Worm (Caenorhabditis elegans) whole organism, L1 larva: Measurements from ENCODE around the gene rpl-36.A.

Experiments used
- F16B12.6 ChIP-seq: fragments of 150-350 bp; optimal IDR thresholded peaks from 2 replicates; lab custom pipeline; 2014; ENCODE audit warnings: missing biosample characterization, missing genetic modification characterization
- aha-1 ChIP-seq: fragments of 150-350 bp; optimal IDR thresholded peaks from 2 replicates; lab custom pipeline; 2014; ENCODE audit warnings: missing biosample characterization, missing genetic modification characterization
- aly-2 ChIP-seq: fragments of 150-350 bp; optimal IDR thresholded peaks from 2 replicates; lab custom pipeline; 2014; ENCODE audit warnings: missing biosample characterization, missing genetic modification characterization
- ceh-63 ChIP-seq: fragments of 200-800 bp; sonication (Bioruptor generic); optimal IDR thresholded peaks from 2 replicates; lab custom pipeline; 2018; ENCODE audit warnings: mild to moderate bottlenecking, missing genetic modification characterization, missing compliant biosample characterization
- ceh-8 ChIP-seq: fragments of 200-800 bp; sonication (Bioruptor generic); optimal IDR thresholded peaks from 2 replicates; lab custom pipeline; 2018; ENCODE audit warnings: mild to moderate bottlenecking, missing genetic modification characterization, moderate library complexity, missing compliant biosample characterization
- ceh-82 ChIP-seq, 3 experiments: fragments of 150-350 bp in 1 of 3; sonication (generic microtip) in 2 of 3; optimal IDR thresholded peaks; 2 replicates each; lab custom pipeline; 2014 to 2017; ENCODE audit warnings: missing biosample characterization in 3 of 3, missing genetic modification characterization in 3 of 3
- dpl-1 ChIP-seq, 3 experiments: fragments of 150-350 bp in 2 of 3; sonication (generic microtip) in 1 of 3; optimal IDR thresholded peaks; 2 replicates each; lab custom pipeline; 2014 to 2017; ENCODE audit warnings: missing biosample characterization in 3 of 3, missing genetic modification characterization in 3 of 3, missing genetic modification reagents in 3 of 3
- dsc-1 ChIP-seq: sonication (generic microtip); optimal IDR thresholded peaks from 2 replicates; lab custom pipeline; 2016; ENCODE audit warnings: mild to moderate bottlenecking, missing genetic modification characterization, missing compliant biosample characterization
- efl-1 ChIP-seq, 4 experiments: fragments of 150-350 bp; optimal IDR thresholded peaks in 3 of 4; peaks in 1 of 4; 1 replicate in 1 of 4; 2 replicates in 3 of 4; lab custom pipeline; 2014; ENCODE audit warnings: missing biosample characterization in 2 of 4, missing genetic modification characterization in 2 of 4, missing genetic modification reagents in 2 of 4
- efl-3 ChIP-seq: fragments of 200-800 bp; sonication (Bioruptor generic); optimal IDR thresholded peaks from 2 replicates; lab custom pipeline; 2018; ENCODE audit warnings: mild to moderate bottlenecking, missing genetic modification characterization, missing compliant biosample characterization
- egl-13 ChIP-seq: sonication (generic microtip); optimal IDR thresholded peaks from 2 replicates; lab custom pipeline; 2016; ENCODE audit warnings: missing genotype, missing genetic modification reagents, missing genetic modification characterization, missing compliant biosample characterization
- fkh-10 ChIP-seq: sonication (generic microtip); optimal IDR thresholded peaks from 2 replicates; lab custom pipeline; 2017; ENCODE audit warnings: missing biosample characterization, missing genetic modification reagents, missing genetic modification characterization
- irx-1 ChIP-seq: sonication (generic microtip); optimal IDR thresholded peaks from 2 replicates; lab custom pipeline; 2016; ENCODE audit warnings: missing genetic modification characterization, missing compliant biosample characterization
- isw-1 ChIP-seq: fragments of 200-800 bp; sonication (Bioruptor generic); IDR thresholded peaks from 2 replicates; pipeline ENCODE4 v1.3.6; 2022; ENCODE audit warnings: missing genetic modification characterization, missing compliant biosample characterization
- jun-1 ChIP-seq: fragments of 150-350 bp; optimal IDR thresholded peaks from 2 replicates; lab custom pipeline; 2014; ENCODE audit warnings: missing biosample characterization, missing genetic modification reagents, missing genetic modification characterization
- lin-13 ChIP-seq: fragments of 150-350 bp; optimal IDR thresholded peaks from 2 replicates; lab custom pipeline; 2014; ENCODE audit warnings: missing biosample characterization, missing genetic modification reagents, missing genetic modification characterization
- lin-14 ChIP-seq: fragments of 200-800 bp; sonication (Bioruptor generic); optimal IDR thresholded peaks from 2 replicates; lab custom pipeline; 2018; ENCODE audit warnings: mild to moderate bottlenecking, missing genetic modification characterization, moderate library complexity, missing compliant biosample characterization
- lin-35 ChIP-seq, 2 experiments: fragments of 150-350 bp; optimal IDR thresholded peaks; 2 replicates each; lab custom pipeline; 2014; ENCODE audit warnings: missing biosample characterization in 2 of 2, missing genetic modification characterization in 2 of 2, missing genetic modification reagents in 2 of 2
- lir-3 ChIP-seq: sonication (generic microtip); optimal IDR thresholded peaks from 2 replicates; lab custom pipeline; 2016; ENCODE audit warnings: mild to moderate bottlenecking, missing genetic modification characterization, moderate library complexity, missing compliant biosample characterization; ENCODE audit not compliant: poor library complexity
- lsy-2 ChIP-seq, 2 experiments: fragments of 150-350 bp; optimal IDR thresholded peaks; 2 replicates each; lab custom pipeline; 2014; ENCODE audit warnings: missing biosample characterization in 2 of 2, missing genetic modification characterization in 2 of 2
- mep-1 ChIP-seq: fragments of 150-350 bp; optimal IDR thresholded peaks from 2 replicates; lab custom pipeline; 2014; ENCODE audit warnings: missing biosample characterization, missing genetic modification characterization
- nhr-12 ChIP-seq: sonication (generic microtip); optimal IDR thresholded peaks from 2 replicates; lab custom pipeline; 2017; ENCODE audit warnings: missing biosample characterization, missing genetic modification characterization
- nhr-47 ChIP-seq: sonication (generic microtip); optimal IDR thresholded peaks from 2 replicates; lab custom pipeline; 2016; ENCODE audit warnings: mild to moderate bottlenecking, missing genetic modification characterization, moderate library complexity, missing compliant biosample characterization
- nhr-84 ChIP-seq: sonication (generic microtip); optimal IDR thresholded peaks from 2 replicates; lab custom pipeline; 2017; ENCODE audit warnings: missing biosample characterization, missing genetic modification characterization
- nhr-85 ChIP-seq: sonication (generic microtip); peaks from one replicate; lab custom pipeline; 2016; ENCODE audit warnings: missing genetic modification characterization, inconsistent platforms, missing compliant biosample characterization
- nhr-90 ChIP-seq: sonication (generic microtip); optimal IDR thresholded peaks from 2 replicates; lab custom pipeline; 2016; ENCODE audit warnings: mild to moderate bottlenecking, missing genetic modification characterization, missing compliant biosample characterization; ENCODE audit not compliant: poor library complexity
- pag-3 ChIP-seq: sonication (generic microtip); optimal IDR thresholded peaks from 2 replicates; lab custom pipeline; 2017; ENCODE audit warnings: missing genetic modification characterization, mild to moderate bottlenecking, missing compliant biosample characterization, antibody characterized with exemption, borderline replicate concordance; ENCODE audit not compliant: insufficient read depth
- pax-3 ChIP-seq: fragments of 200-800 bp; sonication (Bioruptor generic); optimal IDR thresholded peaks from 2 replicates; lab custom pipeline; 2018; ENCODE audit warnings: mild to moderate bottlenecking, missing genetic modification characterization, moderate library complexity, missing compliant biosample characterization
- rnt-1 ChIP-seq: sonication (generic microtip); optimal IDR thresholded peaks from 2 replicates; lab custom pipeline; 2016; ENCODE audit warnings: mild to moderate bottlenecking, missing genetic modification characterization, moderate library complexity, missing compliant biosample characterization
- snpc-4 ChIP-seq: fragments of 150-350 bp; optimal IDR thresholded peaks from 2 replicates; lab custom pipeline; 2014; ENCODE audit warnings: missing biosample characterization, missing genetic modification characterization
- sup-37 ChIP-seq: fragments of 200-800 bp; sonication (Bioruptor generic); optimal IDR thresholded peaks from 2 replicates; lab custom pipeline; 2018; ENCODE audit warnings: mild to moderate bottlenecking, missing genetic modification characterization, missing compliant biosample characterization
- unc-130 ChIP-seq: fragments of 150-350 bp; optimal IDR thresholded peaks from 2 replicates; lab custom pipeline; 2017; ENCODE audit warnings: missing biosample characterization, missing genetic modification characterization, inconsistent platforms
- unc-62 ChIP-seq: fragments of 150-350 bp; optimal IDR thresholded peaks from 2 replicates; lab custom pipeline; 2014; ENCODE audit warnings: missing biosample characterization, missing genetic modification reagents, missing genetic modification characterization
- unc-86 ChIP-seq: sonication (generic microtip); optimal IDR thresholded peaks from 2 replicates; lab custom pipeline; 2016; ENCODE audit warnings: missing genetic modification characterization, missing compliant biosample characterization
- vab-15 ChIP-seq: sonication (generic microtip); optimal IDR thresholded peaks from 2 replicates; lab custom pipeline; 2017; ENCODE audit warnings: missing genotype, mild to moderate bottlenecking, missing genetic modification characterization, missing compliant biosample characterization
- xbp-1 ChIP-seq: sonication (generic microtip); optimal IDR thresholded peaks from 2 replicates; lab custom pipeline; 2016; ENCODE audit warnings: missing genetic modification characterization, missing compliant biosample characterization
- ztf-4 ChIP-seq: fragments of 150-350 bp; optimal IDR thresholded peaks from 2 replicates; lab custom pipeline; 2014; ENCODE audit warnings: missing biosample characterization, missing genetic modification characterization

Gene rpl-36.A

ce11 chrII:11105981-11106711, 9.1 kb upstream of the rpl-36.A start, which contains the start of gene nasp-1:
nasp-1 (plus strand) TSS chrII:11106612.
- peak; percentile 72 to 92 for TF ChIP-seq efl-1 (optimal IDR thresholded peaks at IDR 0.05; lab: Kevin White, UChicago)
- peak; percentile 72 to 96 for TF ChIP-seq efl-1 (GFP tag; optimal IDR thresholded peaks at IDR 0.05 in 1 of 2; lab: Kevin White, UChicago)
- TF ChIP-seq nhr-90 (tag; lab: Kevin White, UChicago): peak; percentile 6
- no peak for TF ChIP-seq ceh-8 (GFP tag; lab: Kevin White, UChicago)
- TF ChIP-seq lin-35 (GFP tag; optimal IDR thresholded peaks at IDR 0.05; lab: Kevin White, UChicago): peak; percentile 54 to 80
- peak; percentile 54 to 86 for TF ChIP-seq lsy-2 (tag; optimal IDR thresholded peaks at IDR 0.05; lab: Kevin White, UChicago)
- peak; percentile 57 for TF ChIP-seq F16B12.6 (tag; lab: Kevin White, UChicago)
- peak; percentile 46 to 76 (median 71) for TF ChIP-seq dpl-1 (GFP tag; optimal IDR thresholded peaks at IDR 0.05; lab: Kevin White, UChicago)
- peak; percentile 47 for TF ChIP-seq nhr-85
- no peak for TF ChIP-seq egl-13 (tag; lab: Kevin White, UChicago)
- no peak for TF ChIP-seq unc-86

ce11 chrII:11104162-11104561, 7.2 kb upstream of the rpl-36.A start, which contains the start of gene C09H10.9:
C09H10.9 (plus strand) TSS chrII:11104462.
- no peak for TF ChIP-seq nhr-12 (tag; lab: Kevin White, UChicago)
- no peak for TF ChIP-seq unc-62
- no peak for TF ChIP-seq mep-1
- TF ChIP-seq efl-3 (GFP tag; lab: Kevin White, UChicago): no peak
- TF ChIP-seq nhr-90 (tag; lab: Kevin White, UChicago): no peak
- TF ChIP-seq pax-3 (tag; lab: Kevin White, UChicago): no peak
- TF ChIP-seq sup-37 (GFP tag; lab: Kevin White, UChicago): no peak
- TF ChIP-seq nhr-47 (tag; lab: Kevin White, UChicago): no peak
- TF ChIP-seq fkh-10 (GFP tag; lab: Kevin White, UChicago): no peak
- no peak for TF ChIP-seq rnt-1 (tag; lab: Kevin White, UChicago)
- TF ChIP-seq lin-13 (GFP tag; lab: Kevin White, UChicago): no peak
- TF ChIP-seq aly-2 (tag; lab: Kevin White, UChicago): no peak
- no peak for TF ChIP-seq lir-3 (tag; lab: Kevin White, UChicago)

- no peak for TF ChIP-seq lin-13 (GFP tag; lab: Kevin White, UChicago)
- TF ChIP-seq aha-1 (tag; lab: Kevin White, UChicago): no peak
- TF ChIP-seq pag-3 (tag; lab: Kevin White, UChicago): no peak
- no peak for TF ChIP-seq vab-15 (tag; lab: Kevin White, UChicago)
- no peak for TF ChIP-seq snpc-4
- no peak for TF ChIP-seq unc-130 (tag; lab: Kevin White, UChicago)
- no peak for TF ChIP-seq nhr-84 (tag; lab: Kevin White, UChicago)
- no peak for TF ChIP-seq ceh-63 (GFP tag; lab: Kevin White, UChicago)
- TF ChIP-seq ztf-4 (tag; lab: Kevin White, UChicago): no peak
- TF ChIP-seq lin-14 (GFP tag; lab: Kevin White, UChicago): no peak
- no peak for TF ChIP-seq jun-1
- TF ChIP-seq irx-1: no peak
- TF ChIP-seq xbp-1: no peak
- TF ChIP-seq fkh-10 (GFP tag; lab: Kevin White, UChicago): no peak
- TF ChIP-seq dsc-1 (tag; lab: Kevin White, UChicago): no peak
- TF ChIP-seq ceh-82 (tag; optimal IDR thresholded peaks at IDR 0.05; lab: Kevin White, UChicago): no peak
- TF ChIP-seq isw-1 (GFP tag; lab: Robert Waterston, UW): no peak
These were observed 6.7 kb upstream of the rpl-36.A start, which contains the start of gene C09H10.5 for ce11 chrII:11103657-11104056. C09H10.5 (minus strand) TSS chrII:11103757.
